Worm (Caenorhabditis elegans): ENCODE measurements around the gene T12A2.21.

DNA sequence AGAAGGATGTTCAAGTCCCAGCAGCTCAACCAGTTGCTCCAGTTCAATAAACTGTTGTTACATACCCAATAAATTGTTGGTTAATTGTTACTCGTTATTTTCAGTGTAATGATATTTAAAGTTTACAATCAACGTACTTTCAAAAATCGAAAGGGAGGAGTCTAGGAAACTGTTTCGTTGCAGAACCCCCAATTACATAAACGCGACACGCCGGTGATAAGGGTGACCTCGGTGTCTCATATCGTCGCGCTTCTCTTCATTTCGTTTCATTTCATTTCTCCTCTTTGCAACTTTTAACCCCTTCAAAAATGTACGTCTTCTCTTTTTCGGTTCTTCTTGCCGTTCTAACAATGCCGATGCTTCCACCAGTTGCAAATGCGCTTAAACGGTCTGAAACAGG is 28.7 kb downstream of the T12A2.21 start, which contains the start of gene C23G10.2:
- no peak for TF ChIP-seq mab-5 (tag; optimal IDR thresholded peaks at IDR 0.05)
- TF ChIP-seq snpc-4 (tag; optimal IDR thresholded peaks at IDR 0.05), result no peak
- no peak for TF ChIP-seq elt-1 (tag; optimal IDR thresholded peaks at IDR 0.05; ENCODE audit: borderline replicate concordance, insufficient read depth)
- no peak for TF ChIP-seq nhr-28 (tag; optimal IDR thresholded peaks at IDR 0.05)
